Worm (Caenorhabditis elegans) whole organism, L1 larva: ENCODE measurements around the gene ced-13.

Experiments
- blmp-1 ChIP-seq: fragments of 150-350 bp; optimal IDR thresholded peaks from 2 replicates; lab custom pipeline; 2014; ENCODE audit warnings: missing biosample characterization, missing genetic modification characterization
- egl-13 ChIP-seq: sonication (generic microtip); optimal IDR thresholded peaks from 2 replicates; lab custom pipeline; 2016; ENCODE audit warnings: missing genotype, missing genetic modification reagents, missing genetic modification characterization, missing compliant biosample characterization
- nhr-28 ChIP-seq: fragments of 150-350 bp; optimal IDR thresholded peaks from 2 replicates; lab custom pipeline; 2014; ENCODE audit warnings: missing biosample characterization, missing genetic modification characterization

- TF ChIP-seq blmp-1 (no peak), egl-13 (tag; lab: Kevin White, UChicago) (no peak), nhr-28 (tag; lab: Kevin White, UChicago) (no peak)
Measured at ce11 chrX:8318950-8319349, 19.5 kb upstream of the ced-13 start, which contains the start of gene srh-11.
